Worm (Caenorhabditis elegans): Measurements from ENCODE around the gene nrde-1.

nrde-1 gene

DNA sequence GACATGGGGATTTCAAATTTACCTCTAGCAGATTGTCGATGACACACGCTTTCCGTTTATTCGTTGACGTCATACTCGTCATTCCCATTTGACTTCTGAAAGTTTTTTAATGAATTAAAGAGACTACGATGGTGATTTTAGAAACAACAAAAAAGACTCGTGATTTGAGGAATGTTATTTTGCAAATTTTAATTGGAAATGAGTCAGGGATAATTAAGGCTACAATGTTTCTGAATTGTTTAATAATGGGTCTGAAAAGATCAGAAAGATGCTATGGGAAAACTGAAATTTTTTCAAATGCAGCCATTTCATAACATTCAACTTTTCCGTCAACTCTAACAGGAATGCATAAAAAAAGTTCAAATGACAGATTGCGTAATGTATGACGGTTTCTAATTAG, 52.2 kb downstream of the nrde-1 start, which contains the start of gene C44F1.1:
TSS of gene C44F1.1 (minus strand) at position 101 of the 400 bp plus-strand sequence.
- TF ChIP-seq ctbp-1 (GFP tag; IDR thresholded peaks at IDR 0.05): no peak
- TF ChIP-seq duxl-1 (tag; optimal IDR thresholded peaks at IDR 0.05; ENCODE audit: poor library complexity): no peak
- peak; percentile 10 for TF ChIP-seq aha-1 (tag)
- TF ChIP-seq zag-1 (tag; optimal IDR thresholded peaks at IDR 0.05): no peak

DNA sequence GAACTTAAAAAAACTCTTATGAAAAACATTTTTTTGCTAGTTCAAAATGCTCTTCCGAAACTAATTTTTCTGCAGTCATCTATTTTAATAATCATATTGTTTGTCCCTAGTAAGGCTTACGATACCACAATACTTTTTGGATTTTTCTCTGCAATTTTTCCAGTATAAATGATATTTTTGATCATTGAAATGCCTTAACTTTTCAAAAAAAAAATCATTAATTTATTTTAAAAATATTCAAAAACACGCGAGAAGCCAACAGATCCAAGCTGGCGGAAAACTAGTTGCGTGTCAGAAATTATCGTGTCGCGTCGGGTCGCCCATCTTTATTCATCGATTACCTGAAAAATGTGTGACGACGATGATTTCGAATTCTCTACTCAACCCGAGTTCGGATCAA, 54.9 kb downstream of the nrde-1 start, which contains the start of gene gmeb-3:
TSS of gene gmeb-3 (plus strand) at position 301 of the 400 bp plus-strand sequence.
- TF ChIP-seq madf-9 (GFP tag; conservative IDR thresholded peaks at IDR 0.05): no peak
- no peak for TF ChIP-seq lin-38 (GFP tag; IDR thresholded peaks at IDR 0.05)
- no peak for TF ChIP-seq gei-8 (GFP tag; optimal IDR thresholded peaks at IDR 0.05)
- no peak for TF ChIP-seq nhr-48 (tag; optimal IDR thresholded peaks at IDR 0.05)
- TF ChIP-seq skn-1 (tag; optimal IDR thresholded peaks at IDR 0.05): no peak
- TF ChIP-seq ces-1 (GFP tag; optimal IDR thresholded peaks at IDR 0.05): no peak
- TF ChIP-seq mxl-3 (GFP tag; optimal IDR thresholded peaks at IDR 0.05): no peak
- no peak for TF ChIP-seq saeg-2 (GFP tag; IDR thresholded peaks at IDR 0.05)
- TF ChIP-seq php-3 (GFP tag; IDR thresholded peaks at IDR 0.05): no peak
- TF ChIP-seq daf-8 (GFP tag; IDR thresholded peaks at IDR 0.05): no peak
- no peak for TF ChIP-seq D1046.2 (GFP tag; IDR thresholded peaks at IDR 0.05)
- no peak for TF ChIP-seq nhr-10 (tag; optimal IDR thresholded peaks at IDR 0.05)
- no peak for TF ChIP-seq zip-2 (tag; optimal IDR thresholded peaks at IDR 0.05)
- no peak for TF ChIP-seq jun-1 (tag; optimal IDR thresholded peaks at IDR 0.05)
- no peak for TF ChIP-seq zip-11 (GFP tag; IDR thresholded peaks at IDR 0.05)
- no peak for TF ChIP-seq F26F4.8 (GFP tag; conservative IDR thresholded peaks at IDR 0.05)
- no peak for TF ChIP-seq ama-1 (optimal IDR thresholded peaks at IDR 0.05)
- no peak for TF ChIP-seq T26A8.4 (GFP tag; IDR thresholded peaks at IDR 0.05)

Measured in whole organism, L4 larva.